Fruit fly (Drosophila melanogaster): ENCODE results near the gene shtd.

The shtd gene

dm6 chrX:15465410-15465809 is 3.2 kb upstream of the shtd start (continued):
- TF ChIP-seq HmgZ (tag; optimal IDR thresholded peaks at IDR 0.05), result peak; percentile 22
- TF ChIP-seq Rfx (GFP tag; IDR thresholded peaks at IDR 0.05), result 0 out of 2 replicates have a peak, but pooled peaks have one; percentile 4
- 0 out of 3 replicates have a peak, but pooled peaks have one; percentile 34 for TF ChIP-seq ci (GFP tag; IDR thresholded peaks at IDR 0.05)
- no peak for TF ChIP-seq CG15269 (tag; optimal IDR thresholded peaks at IDR 0.05)
- TF ChIP-seq CG13287 (GFP tag; IDR thresholded peaks at IDR 0.05; ENCODE audit: partially characterized antibody), result peak; percentile 14; the same call in 1 of the 2 replicates
- 0 out of 3 replicates have a peak, but pooled peaks have one; percentile 5 for TF ChIP-seq sr (GFP tag; IDR thresholded peaks at IDR 0.05)
- TF ChIP-seq CG16815 (GFP tag; optimal IDR thresholded peaks at IDR 0.05), result no peak
- no peak for TF ChIP-seq CG7271 (tag; optimal IDR thresholded peaks at IDR 0.05)
- peak; percentile 35 for TF ChIP-seq Nf-YC (tag; optimal IDR thresholded peaks at IDR 0.05)
- TF ChIP-seq br (optimal IDR thresholded peaks at IDR 0.05), result no peak
- TF ChIP-seq cwo (GFP tag; optimal IDR thresholded peaks at IDR 0.05), result peak; percentile 26
- peak; percentile 84 for TF ChIP-seq CG34376 (GFP tag; optimal IDR thresholded peaks at IDR 0.05)
- TF ChIP-seq Ptx1 (GFP tag; IDR thresholded peaks at IDR 0.05), result no peak

- peak; percentile 67 for TF ChIP-seq sug (tag; optimal IDR thresholded peaks at IDR 0.05)
- TF ChIP-seq chinmo (GFP tag; IDR thresholded peaks at IDR 0.05; ENCODE audit: partially characterized antibody), result 0 out of 4 replicates have a peak, but pooled peaks have one; percentile 46
- TF ChIP-seq CG11085 (GFP tag; IDR thresholded peaks at IDR 0.05), result no peak
- peak; percentile 71 for TF ChIP-seq kay (GFP tag; optimal IDR thresholded peaks at IDR 0.05)
- TF ChIP-seq CG32772 (GFP tag; IDR thresholded peaks at IDR 0.05), result no peak
- TF ChIP-seq GATAe (GFP tag; conservative IDR thresholded peaks at IDR 0.05), result peak; percentile 35; the same call in 1 of the 2 replicates
- peak; percentile 88 for TF ChIP-seq sd (tag; optimal IDR thresholded peaks at IDR 0.05)
- peak; percentile 31 for TF ChIP-seq CG10543 (GFP tag; optimal IDR thresholded peaks at IDR 0.05)
- peak; percentile 85 for TF ChIP-seq CG34376 (GFP tag; optimal IDR thresholded peaks at IDR 0.05)
- no peak for TF ChIP-seq CG9437 (GFP tag; optimal IDR thresholded peaks at IDR 0.05)
- peak in 1 of 2 experiments; percentile 14 for TF ChIP-seq Pdp1 (GFP tag; optimal IDR thresholded peaks at IDR 0.05)
- peak; percentile 77 for TF ChIP-seq grn (GFP tag; optimal IDR thresholded peaks at IDR 0.05)
- no peak for TF ChIP-seq CG2116 (GFP tag; optimal IDR thresholded peaks at IDR 0.05)
- peak; percentile 99 for TF ChIP-seq exex (tag; optimal IDR thresholded peaks at IDR 0.05)
- TF ChIP-seq CG15514 (GFP tag; optimal IDR thresholded peaks at IDR 0.05), result no peak
- TF ChIP-seq CG2889 (GFP tag; IDR thresholded peaks at IDR 0.05), result no peak
- TF ChIP-seq CG18764 (GFP tag; optimal IDR thresholded peaks at IDR 0.05), result no peak
- TF ChIP-seq pfk (GFP tag; optimal IDR thresholded peaks at IDR 0.05), result peak; percentile 94
- 0 out of 2 replicates have a peak, but pooled peaks have one; percentile 16 for TF ChIP-seq Awh (GFP tag; IDR thresholded peaks at IDR 0.05)
- no peak for TF ChIP-seq CG6765 (GFP tag; optimal IDR thresholded peaks at IDR 0.05)
- TF ChIP-seq Nf-YC (tag; optimal IDR thresholded peaks at IDR 0.05), result peak; percentile 22
- TF ChIP-seq mirr (GFP tag; optimal IDR thresholded peaks at IDR 0.05), result peak; percentile 72
Measured at dm6 chrX:15464531-15464930, 2.3 kb upstream of the shtd start.

dm6 chrX:15453121-15453520 is 9.1 kb downstream of the shtd start, which contains the start of gene CG11655:
Gene CG11655 (plus strand): TSS chrX:15453471.
- no peak for TF ChIP-seq ken (GFP tag; IDR thresholded peaks at IDR 0.05)
- no peak for TF ChIP-seq Doc2 (GFP tag; IDR thresholded peaks at IDR 0.05)
- no peak for TF ChIP-seq CG16863 (GFP tag; optimal IDR thresholded peaks at IDR 0.05)
- TF ChIP-seq CG4854 (GFP tag; optimal IDR thresholded peaks at IDR 0.05), result no peak
- TF ChIP-seq H15 (GFP tag; IDR thresholded peaks at IDR 0.05), result no peak
- no peak for TF ChIP-seq CG3847 (GFP tag; IDR thresholded peaks at IDR 0.05)
- no peak for TF ChIP-seq jumu (GFP tag; optimal IDR thresholded peaks at IDR 0.05)
- no peak for TF ChIP-seq CG3163 (GFP tag; optimal IDR thresholded peaks at IDR 0.05)
- no peak for TF ChIP-seq CG4282 (GFP tag; optimal IDR thresholded peaks at IDR 0.05)
- TF ChIP-seq CG9437 (GFP tag; optimal IDR thresholded peaks at IDR 0.05), result no peak
- TF ChIP-seq klu (GFP tag; IDR thresholded peaks at IDR 0.05), result no peak
- TF ChIP-seq CG7372 (GFP tag; IDR thresholded peaks at IDR 0.05), result no peak
- no peak for TF ChIP-seq tin (GFP tag; optimal IDR thresholded peaks at IDR 0.05)
- TF ChIP-seq CG8478 (optimal IDR thresholded peaks at IDR 0.05), result peak; percentile 66
- TF ChIP-seq croc (GFP tag; conservative IDR thresholded peaks at IDR 0.05), result no peak
- peak; percentile 8 for TF ChIP-seq Lhr (GFP tag; optimal IDR thresholded peaks at IDR 0.05)
- TF ChIP-seq HLH3B (GFP tag; IDR thresholded peaks at IDR 0.05), result 0 out of 2 replicates have a peak, but pooled peaks have one; percentile 13
- peak; percentile 64 for TF ChIP-seq slbo (GFP tag; IDR thresholded peaks at IDR 0.05)
- TF ChIP-seq gcm2 (GFP tag; optimal IDR thresholded peaks at IDR 0.05), result no peak

Measured in whole organism, embryonic.